Worm (Caenorhabditis elegans) whole organism, early embryonic: ENCODE results near the gene F38A5.22.

Source experiments
- ama-1 ChIP-seq: fragments of 150-350 bp; optimal IDR thresholded peaks from 2 replicates; lab custom pipeline; 2014
- hmg-4 ChIP-seq: fragments of 200-800 bp; sonication (Bioruptor generic); optimal IDR thresholded peaks from 2 replicates; lab custom pipeline; 2018; ENCODE audit warnings: mild to moderate bottlenecking, missing genetic modification characterization, missing compliant biosample characterization
- hnd-1 ChIP-seq: sonication (generic microtip); optimal IDR thresholded peaks from 2 replicates; lab custom pipeline; 2016; ENCODE audit warnings: missing genetic modification characterization, missing compliant biosample characterization
- scrt-1 ChIP-seq: fragments of 200-800 bp; sonication (Bioruptor generic); IDR thresholded peaks from 2 replicates; pipeline ENCODE4 v1.3.6; 2022; ENCODE audit warnings: missing genetic modification characterization, missing compliant biosample characterization
- tbx-37 ChIP-seq: fragments of 200-800 bp; sonication (Bioruptor generic); conservative IDR thresholded peaks from 2 replicates; pipeline ENCODE4 v1.3.6; 2022; ENCODE audit warnings: missing genetic modification reagents, missing genetic modification characterization, missing compliant biosample characterization
- tra-4 ChIP-seq: sonication (generic microtip); optimal IDR thresholded peaks from 2 replicates; lab custom pipeline; 2017; ENCODE audit warnings: missing genetic modification characterization, missing compliant biosample characterization

ce11 chrIV:6607059-6607458, 11.3 kb upstream of the F38A5.22 start:
- TF ChIP-seq scrt-1 (GFP tag; lab: Robert Waterston, UW) (no peak), hnd-1 (no peak), tra-4 (tag; lab: Kevin White, UChicago) (no peak), tbx-37 (GFP tag; lab: Robert Waterston, UW) (no peak), hmg-4 (GFP tag; lab: Kevin White, UChicago) (no peak), ama-1 (lab: Kevin White, UChicago) (no peak)
